Worm (Caenorhabditis elegans) whole organism, early embryonic: Measurements from ENCODE around the gene Y51H7BR.4.

ENCODE experiments used
- ama-1 ChIP-seq: fragments of 150-350 bp; optimal IDR thresholded peaks from 2 replicates; lab custom pipeline; 2014
- ceh-13 ChIP-seq: fragments of 200-800 bp; sonication (Bioruptor generic); optimal IDR thresholded peaks from 2 replicates; lab custom pipeline; 2018; ENCODE audit warnings: mild to moderate bottlenecking, missing genetic modification characterization, missing compliant biosample characterization
- hmbx-1 ChIP-seq: sonication (generic microtip); optimal IDR thresholded peaks from 2 replicates; lab custom pipeline; 2016; ENCODE audit warnings: mild to moderate bottlenecking, missing genetic modification characterization, missing compliant biosample characterization
- pes-1 ChIP-seq: fragments of 200-800 bp; sonication (Bioruptor generic); IDR thresholded peaks from 2 replicates; pipeline ENCODE4 v1.3.6; 2022; ENCODE audit warnings: missing genetic modification reagents, missing genetic modification characterization, missing compliant biosample characterization
- sea-1 ChIP-seq: fragments of 200-800 bp; sonication (Bioruptor generic); conservative IDR thresholded peaks from 2 replicates; pipeline ENCODE4 v1.3.6; 2022; ENCODE audit warnings: missing genetic modification characterization, missing compliant biosample characterization
- tbx-37 ChIP-seq: fragments of 200-800 bp; sonication (Bioruptor generic); conservative IDR thresholded peaks from 2 replicates; pipeline ENCODE4 v1.3.6; 2022; ENCODE audit warnings: missing genetic modification reagents, missing genetic modification characterization, missing compliant biosample characterization

DNA sequence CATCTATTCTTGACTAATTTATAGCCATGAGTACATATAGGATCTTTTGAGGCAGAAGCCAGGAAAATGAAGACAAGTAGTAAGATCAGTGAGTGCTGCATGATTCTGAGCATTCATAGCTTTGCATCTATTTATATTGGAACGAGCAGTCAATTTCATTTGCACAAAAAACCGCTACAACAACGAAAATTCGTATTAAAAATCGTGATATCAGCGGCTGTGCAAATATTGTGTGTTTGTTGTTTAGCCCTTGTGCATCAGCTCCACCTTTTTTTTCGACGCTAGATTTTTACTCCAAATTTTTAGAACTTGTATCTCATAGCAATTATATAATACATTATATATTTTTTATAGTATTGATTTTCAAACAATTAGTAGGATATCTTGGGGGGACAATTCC is 55.0 kb downstream of the Y51H7BR.4 start, which contains the start of gene clec-21:
- no peak for TF ChIP-seq hmbx-1 (tag; lab: Kevin White, UChicago)
- TF ChIP-seq ceh-13 (GFP tag; lab: Kevin White, UChicago): no peak
- no peak for TF ChIP-seq ama-1 (lab: Kevin White, UChicago)
- TF ChIP-seq pes-1 (GFP tag; lab: Robert Waterston, UW): no peak
- TF ChIP-seq tbx-37 (GFP tag; lab: Robert Waterston, UW): no peak
- TF ChIP-seq sea-1 (GFP tag; lab: Robert Waterston, UW): no peak
